Worm (Caenorhabditis elegans) whole organism, young adult: ENCODE results near the gene odd-1.

Source experiments
- C06A6.2 ChIP-seq: fragments of 200-800 bp; sonication (Bioruptor generic); conservative IDR thresholded peaks from 2 replicates; pipeline ENCODE4 v1.3.6; 2022; ENCODE audit warnings: missing genetic modification characterization, missing compliant biosample characterization
- D2030.7 ChIP-seq: fragments of 200-800 bp; sonication (Bioruptor generic); IDR thresholded peaks from 2 replicates; pipeline ENCODE4 v1.3.6; 2022; ENCODE audit warnings: missing genetic modification reagents, missing genetic modification characterization, missing compliant biosample characterization
- T07F8.4 ChIP-seq: sonication (generic microtip); optimal IDR thresholded peaks from 2 replicates; lab custom pipeline; 2016; ENCODE audit warnings: mild to moderate bottlenecking, missing genetic modification characterization, moderate library complexity, missing compliant biosample characterization
- Y53F4B.3 ChIP-seq: fragments of 200-800 bp; sonication (Bioruptor generic); IDR thresholded peaks from 2 replicates; pipeline ENCODE4 v1.3.6; 2022; ENCODE audit warnings: missing genetic modification reagents, missing genetic modification characterization, missing compliant biosample characterization
- Y67H2A.10 ChIP-seq: fragments of 200-800 bp; sonication (Bioruptor generic); conservative IDR thresholded peaks from 2 replicates; pipeline ENCODE4 v1.3.6; 2022; ENCODE audit warnings: missing genetic modification reagents, missing genetic modification characterization, missing compliant biosample characterization
- ZK185.1 ChIP-seq: sonication (generic microtip); optimal IDR thresholded peaks from 2 replicates; lab custom pipeline; 2016; ENCODE audit warnings: mild to moderate bottlenecking, missing genetic modification characterization, missing compliant biosample characterization; ENCODE audit not compliant: poor library complexity, severe bottlenecking
- aptf-3 ChIP-seq: fragments of 200-800 bp; sonication (Bioruptor generic); IDR thresholded peaks from 2 replicates; pipeline ENCODE4 v1.3.6; 2022; ENCODE audit warnings: missing genetic modification characterization, missing compliant biosample characterization
- attf-3 ChIP-seq: fragments of 200-800 bp; sonication (Bioruptor generic); conservative IDR thresholded peaks from 2 replicates; pipeline ENCODE4 v1.3.6; 2022; ENCODE audit warnings: missing genetic modification reagents, missing genetic modification characterization, missing compliant biosample characterization
- attf-5 ChIP-seq: fragments of 200-800 bp; sonication (Bioruptor generic); optimal IDR thresholded peaks from 2 replicates; lab custom pipeline; 2018; ENCODE audit warnings: mild to moderate bottlenecking, missing genetic modification characterization, missing compliant biosample characterization
- ceh-100 ChIP-seq: fragments of 200-800 bp; sonication (Bioruptor generic); IDR thresholded peaks from 2 replicates; pipeline ENCODE4 v1.3.6; 2022; ENCODE audit warnings: missing genetic modification reagents, missing genetic modification characterization, missing compliant biosample characterization
- egl-44 ChIP-seq: fragments of 200-800 bp; sonication (Bioruptor generic); IDR thresholded peaks from 2 replicates; pipeline ENCODE4 v1.3.6; 2022; ENCODE audit warnings: missing genetic modification reagents, missing genetic modification characterization, missing compliant biosample characterization
- let-607 ChIP-seq, 2 experiments: fragments of 200-800 bp in 1 of 2; sonication (Bioruptor generic) in 1 of 2; sonication (generic microtip) in 1 of 2; optimal IDR thresholded peaks; 2 replicates each; lab custom pipeline; 2016 to 2018; ENCODE audit warnings: mild to moderate bottlenecking in 2 of 2, missing compliant biosample characterization in 2 of 2, missing genetic modification characterization in 2 of 2, moderate library complexity in 2 of 2, missing genotype in 1 of 2
- madf-3 ChIP-seq: fragments of 200-800 bp; sonication (Bioruptor generic); IDR thresholded peaks from 2 replicates; pipeline ENCODE4 v1.3.6; 2022; ENCODE audit warnings: missing genetic modification reagents, missing genetic modification characterization, missing compliant biosample characterization
- mcd-1 ChIP-seq: fragments of 200-800 bp; sonication (Bioruptor generic); IDR thresholded peaks from 2 replicates; pipeline ENCODE4 v1.3.6; 2022; ENCODE audit warnings: missing genetic modification reagents, missing genetic modification characterization, missing compliant biosample characterization
- nfya-2 ChIP-seq: fragments of 200-800 bp; sonication (Bioruptor generic); IDR thresholded peaks from 2 replicates; pipeline ENCODE4 v1.3.6; 2022; ENCODE audit warnings: missing genetic modification reagents, missing genetic modification characterization, missing compliant biosample characterization
- rec-8 ChIP-seq, 2 experiments: sonication (generic microtip); optimal IDR thresholded peaks; 2 replicates each; lab custom pipeline; 2016; ENCODE audit warnings: mild to moderate bottlenecking in 2 of 2, missing genetic modification characterization in 2 of 2, missing genetic modification reagents in 2 of 2, missing genotype in 2 of 2, missing biosample characterization in 1 of 2, missing compliant biosample characterization in 1 of 2, moderate library complexity in 1 of 2
- snpc-1.3 ChIP-seq: sonication (generic microtip); optimal IDR thresholded peaks from 2 replicates; lab custom pipeline; 2017; ENCODE audit warnings: missing genetic modification characterization, mild to moderate bottlenecking, missing compliant biosample characterization, antibody characterized with exemption, moderate library complexity, missing genotype, missing genetic modification reagents; ENCODE audit not compliant: insufficient read depth
- somi-1 ChIP-seq: fragments of 200-800 bp; sonication (Bioruptor generic); optimal IDR thresholded peaks from 2 replicates; lab custom pipeline; 2018; ENCODE audit warnings: mild to moderate bottlenecking, missing genetic modification characterization, missing compliant biosample characterization
- tbp1 ChIP-seq: fragments of 200-800 bp; sonication (Bioruptor generic); optimal IDR thresholded peaks from 2 replicates; lab custom pipeline; 2018; ENCODE audit warnings: mild to moderate bottlenecking, missing genetic modification characterization, missing compliant biosample characterization
- unc-62 ChIP-seq: fragments of 150-350 bp; optimal IDR thresholded peaks from 2 replicates; lab custom pipeline; 2014; ENCODE audit warnings: missing biosample characterization, missing genetic modification reagents, missing genetic modification characterization

odd-1 gene

ce11 chrIII:7155631-7156030 is 47.5 kb downstream of the odd-1 start (continued):
- TF ChIP-seq ceh-100 (0 out of 2 replicates have a peak, but pooled peaks have one; percentile 44), attf-3 (peak; percentile 49), nfya-2 (GFP tag; lab: Robert Waterston, UW) (no peak), egl-44 (GFP tag; lab: Robert Waterston, UW) (no peak), somi-1 (peak; percentile 80), D2030.7 (no peak), C06A6.2 (peak; percentile 82), snpc-1.3 (tag; lab: Kevin White, UChicago) (no peak), aptf-3 (GFP tag; lab: Robert Waterston, UW) (no peak), attf-5 (GFP tag; lab: Kevin White, UChicago) (peak; percentile 80), rec-8 (tag; optimal IDR thresholded peaks at IDR 0.05; lab: Kevin White, UChicago) (no peak), ZK185.1 (tag; lab: Kevin White, UChicago) (peak; percentile 54), tbp1 (GFP tag; lab: Kevin White, UChicago) (peak; percentile 51), Y67H2A.10 (GFP tag; lab: Robert Waterston, UW) (peak; percentile 42; the same call in 1 of the 2 replicates)

DNA sequence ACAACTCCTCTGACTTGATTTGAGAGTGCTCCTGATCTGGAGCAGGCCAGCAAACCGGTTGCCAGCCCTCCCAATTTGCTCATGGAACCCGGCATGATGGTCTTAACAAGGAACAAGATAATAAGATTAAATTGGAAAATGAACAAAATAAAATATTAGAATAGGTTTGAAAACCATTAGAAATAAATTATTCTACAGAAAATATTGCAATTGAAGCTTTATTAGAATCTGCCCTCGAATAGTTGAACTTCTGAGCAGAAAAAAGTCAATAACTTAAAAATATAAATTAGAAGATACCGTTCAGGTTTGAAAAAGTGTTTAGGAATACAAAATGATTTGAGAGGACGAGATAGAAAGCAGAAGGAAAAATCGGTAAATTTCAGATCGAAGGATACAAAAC is 50.6 kb downstream of the odd-1 start, which contains the start of gene nuo-4:
Gene nuo-4, minus strand, starts transcription at position 101 of the 400 bp plus-strand sequence.
- TF ChIP-seq let-607 (tag; optimal IDR thresholded peaks at IDR 0.05; lab: Kevin White, UChicago) (no peak), Y53F4B.3 (GFP tag; lab: Robert Waterston, UW) (no peak), madf-3 (GFP tag; lab: Robert Waterston, UW) (peak; percentile 73; the same call in 1 of the 2 replicates)

DNA sequence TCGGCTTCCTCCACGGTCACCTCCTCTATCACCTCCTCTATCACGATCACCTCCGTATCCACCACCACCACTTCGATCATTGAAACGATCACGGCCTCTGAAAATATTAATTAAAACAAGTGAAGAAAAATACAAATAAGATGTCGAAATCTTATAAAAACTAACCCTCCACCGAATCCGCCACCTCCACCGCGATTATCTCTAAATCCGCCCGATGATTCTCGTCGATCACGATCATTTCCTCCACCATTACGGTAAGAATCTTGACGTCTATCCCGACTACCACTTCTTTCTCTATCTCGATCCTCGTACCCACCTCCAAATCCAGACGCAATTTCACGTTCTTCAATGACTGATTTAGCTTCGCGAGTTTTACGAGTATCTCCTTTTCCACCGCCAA is 51.1 kb downstream of the odd-1 start:
- TF ChIP-seq T07F8.4 (tag; lab: Kevin White, UChicago) (no peak), unc-62 (GFP tag; lab: Kevin White, UChicago) (no peak), mcd-1 (no peak)
- TF ChIP-seq, all 124 proteins: peak for 0
